Worm (Caenorhabditis elegans) whole organism, mixed stage, embryonic: Measurements from ENCODE around the gene F48F5.6.

ENCODE experiments used
- elt-1 ChIP-seq: sonication (generic microtip); optimal IDR thresholded peaks from 2 replicates; lab custom pipeline; 2017; ENCODE audit warnings: missing genetic modification characterization, mild to moderate bottlenecking, missing compliant biosample characterization, antibody characterized with exemption, moderate library complexity, borderline replicate concordance; ENCODE audit not compliant: insufficient read depth
- elt-3 ChIP-seq: fragments of 150-350 bp; optimal IDR thresholded peaks from 2 replicates; lab custom pipeline; 2014; ENCODE audit warnings: missing biosample characterization, missing genetic modification characterization
- nhr-2 ChIP-seq: fragments of 150-350 bp; optimal IDR thresholded peaks from 2 replicates; lab custom pipeline; 2014; ENCODE audit warnings: missing biosample characterization, missing genetic modification characterization
- nhr-28 ChIP-seq: fragments of 150-350 bp; optimal IDR thresholded peaks from 2 replicates; lab custom pipeline; 2014; ENCODE audit warnings: missing biosample characterization, missing genetic modification characterization
- nhr-76 ChIP-seq: sonication (generic microtip); optimal IDR thresholded peaks from 2 replicates; lab custom pipeline; 2017; ENCODE audit warnings: missing biosample characterization, missing genetic modification characterization
- sptf-1 ChIP-seq: sonication (generic microtip); optimal IDR thresholded peaks from 2 replicates; lab custom pipeline; 2017; ENCODE audit warnings: mild to moderate bottlenecking, missing genetic modification characterization, moderate library complexity, missing compliant biosample characterization
- unc-62 ChIP-seq: fragments of 150-350 bp; optimal IDR thresholded peaks from 2 replicates; lab custom pipeline; 2014; ENCODE audit warnings: missing biosample characterization, missing genetic modification reagents, missing genetic modification characterization
- ztf-11 ChIP-seq: fragments of 150-350 bp; optimal IDR thresholded peaks from 2 replicates; lab custom pipeline; 2014; ENCODE audit warnings: missing biosample characterization, missing genetic modification characterization

- TF ChIP-seq elt-1, result no peak
- no peak for TF ChIP-seq nhr-76 (tag; lab: Kevin White, UChicago)
- TF ChIP-seq nhr-2 (tag; lab: Kevin White, UChicago), result no peak
- TF ChIP-seq ztf-11, result no peak
- TF ChIP-seq nhr-28 (tag; lab: Kevin White, UChicago), result no peak
- TF ChIP-seq sptf-1 (tag; lab: Kevin White, UChicago), result no peak
- TF ChIP-seq unc-62 (GFP tag; lab: Kevin White, UChicago), result no peak
- no peak for TF ChIP-seq elt-3 (tag; lab: Kevin White, UChicago)
Measured at ce11 chrV:20493271-20494231, 40.6 kb upstream of the F48F5.6 start, which contains the start of gene B0250.5.
